Worm (Caenorhabditis elegans) whole organism, L1 larva: ENCODE results near the gene T23F6.2.

Source experiments
- F16B12.6 ChIP-seq: fragments of 150-350 bp; optimal IDR thresholded peaks from 2 replicates; lab custom pipeline; 2014; ENCODE audit warnings: missing biosample characterization, missing genetic modification characterization
- ceh-8 ChIP-seq: fragments of 200-800 bp; sonication (Bioruptor generic); optimal IDR thresholded peaks from 2 replicates; lab custom pipeline; 2018; ENCODE audit warnings: mild to moderate bottlenecking, missing genetic modification characterization, moderate library complexity, missing compliant biosample characterization
- ceh-82 ChIP-seq, 3 experiments: fragments of 150-350 bp in 1 of 3; sonication (generic microtip) in 2 of 3; optimal IDR thresholded peaks; 2 replicates each; lab custom pipeline; 2014 to 2017; ENCODE audit warnings: missing biosample characterization in 3 of 3, missing genetic modification characterization in 3 of 3
- ceh-90 ChIP-seq: sonication (generic microtip); optimal IDR thresholded peaks from 2 replicates; lab custom pipeline; 2016; ENCODE audit warnings: missing genetic modification characterization, missing compliant biosample characterization
- dpl-1 ChIP-seq, 3 experiments: fragments of 150-350 bp in 2 of 3; sonication (generic microtip) in 1 of 3; optimal IDR thresholded peaks; 2 replicates each; lab custom pipeline; 2014 to 2017; ENCODE audit warnings: missing biosample characterization in 3 of 3, missing genetic modification characterization in 3 of 3, missing genetic modification reagents in 3 of 3
- dsc-1 ChIP-seq: sonication (generic microtip); optimal IDR thresholded peaks from 2 replicates; lab custom pipeline; 2016; ENCODE audit warnings: mild to moderate bottlenecking, missing genetic modification characterization, missing compliant biosample characterization
- efl-1 ChIP-seq, 4 experiments: fragments of 150-350 bp; optimal IDR thresholded peaks in 3 of 4; peaks in 1 of 4; 1 replicate in 1 of 4; 2 replicates in 3 of 4; lab custom pipeline; 2014; ENCODE audit warnings: missing biosample characterization in 2 of 4, missing genetic modification characterization in 2 of 4, missing genetic modification reagents in 2 of 4
- elt-2 ChIP-seq: sonication (generic microtip); optimal IDR thresholded peaks from 2 replicates; lab custom pipeline; 2016; ENCODE audit warnings: missing genetic modification characterization, mild to moderate bottlenecking, inconsistent platforms, missing compliant biosample characterization, missing genetic modification reagents
- elt-3 ChIP-seq, 6 experiments: fragments of 150-350 bp in 1 of 6; sonication (generic microtip); optimal IDR thresholded peaks; 2 replicates each; lab custom pipeline; 2017 to 2018; ENCODE audit warnings: missing biosample characterization in 6 of 6, missing genetic modification characterization in 6 of 6, inconsistent platforms in 1 of 6
- fos-1 ChIP-seq: fragments of 150-350 bp; optimal IDR thresholded peaks from 2 replicates; lab custom pipeline; 2014; ENCODE audit warnings: missing biosample characterization, missing genetic modification characterization
- grh-1 ChIP-seq: fragments of 200-800 bp; sonication (Bioruptor generic); IDR thresholded peaks from 2 replicates; pipeline ENCODE4 v1.3.6; 2022; ENCODE audit warnings: missing genetic modification reagents, missing genetic modification characterization, missing compliant biosample characterization
- hlh-4 ChIP-seq: sonication (generic microtip); optimal IDR thresholded peaks from 2 replicates; lab custom pipeline; 2016; ENCODE audit warnings: mild to moderate bottlenecking, missing genetic modification characterization, missing compliant biosample characterization
- jun-1 ChIP-seq: fragments of 150-350 bp; optimal IDR thresholded peaks from 2 replicates; lab custom pipeline; 2014; ENCODE audit warnings: missing biosample characterization, missing genetic modification reagents, missing genetic modification characterization
- lin-14 ChIP-seq: fragments of 200-800 bp; sonication (Bioruptor generic); optimal IDR thresholded peaks from 2 replicates; lab custom pipeline; 2018; ENCODE audit warnings: mild to moderate bottlenecking, missing genetic modification characterization, moderate library complexity, missing compliant biosample characterization
- lin-35 ChIP-seq, 2 experiments: fragments of 150-350 bp; optimal IDR thresholded peaks; 2 replicates each; lab custom pipeline; 2014; ENCODE audit warnings: missing biosample characterization in 2 of 2, missing genetic modification characterization in 2 of 2, missing genetic modification reagents in 2 of 2
- lir-3 ChIP-seq: sonication (generic microtip); optimal IDR thresholded peaks from 2 replicates; lab custom pipeline; 2016; ENCODE audit warnings: mild to moderate bottlenecking, missing genetic modification characterization, moderate library complexity, missing compliant biosample characterization; ENCODE audit not compliant: poor library complexity
- mab-9 ChIP-seq: fragments of 200-800 bp; sonication (Bioruptor generic); IDR thresholded peaks from 2 replicates; pipeline ENCODE4 v1.3.6; 2022; ENCODE audit warnings: missing genetic modification reagents, missing genetic modification characterization, missing compliant biosample characterization
- mef-2 ChIP-seq: fragments of 150-350 bp; optimal IDR thresholded peaks from 2 replicates; lab custom pipeline; 2014; ENCODE audit warnings: missing biosample characterization, missing genetic modification characterization
- nhr-12 ChIP-seq: sonication (generic microtip); optimal IDR thresholded peaks from 2 replicates; lab custom pipeline; 2017; ENCODE audit warnings: missing biosample characterization, missing genetic modification characterization
- nhr-47 ChIP-seq: sonication (generic microtip); optimal IDR thresholded peaks from 2 replicates; lab custom pipeline; 2016; ENCODE audit warnings: mild to moderate bottlenecking, missing genetic modification characterization, moderate library complexity, missing compliant biosample characterization
- nhr-71 ChIP-seq: sonication (generic microtip); optimal IDR thresholded peaks from 2 replicates; lab custom pipeline; 2016; ENCODE audit warnings: mild to moderate bottlenecking, missing genetic modification characterization, moderate library complexity, missing compliant biosample characterization
- nhr-76 ChIP-seq: sonication (generic microtip); optimal IDR thresholded peaks from 2 replicates; lab custom pipeline; 2017; ENCODE audit warnings: missing biosample characterization, missing genetic modification characterization
- nhr-90 ChIP-seq: sonication (generic microtip); optimal IDR thresholded peaks from 2 replicates; lab custom pipeline; 2016; ENCODE audit warnings: mild to moderate bottlenecking, missing genetic modification characterization, missing compliant biosample characterization; ENCODE audit not compliant: poor library complexity
- pax-3 ChIP-seq: fragments of 200-800 bp; sonication (Bioruptor generic); optimal IDR thresholded peaks from 2 replicates; lab custom pipeline; 2018; ENCODE audit warnings: mild to moderate bottlenecking, missing genetic modification characterization, moderate library complexity, missing compliant biosample characterization
- pqm-1 ChIP-seq: sonication (generic microtip); optimal IDR thresholded peaks from 3 replicates; lab custom pipeline; 2017; ENCODE audit warnings: missing biosample characterization, missing genetic modification characterization
- snu-23 ChIP-seq: sonication (generic microtip); optimal IDR thresholded peaks from 2 replicates; lab custom pipeline; 2016; ENCODE audit warnings: missing genetic modification characterization, missing compliant biosample characterization
- sptf-1 ChIP-seq: fragments of 150-350 bp; optimal IDR thresholded peaks from 2 replicates; lab custom pipeline; 2014; ENCODE audit warnings: missing biosample characterization, missing genetic modification characterization
- sup-37 ChIP-seq: fragments of 200-800 bp; sonication (Bioruptor generic); optimal IDR thresholded peaks from 2 replicates; lab custom pipeline; 2018; ENCODE audit warnings: mild to moderate bottlenecking, missing genetic modification characterization, missing compliant biosample characterization
- tlp-1 ChIP-seq: fragments of 150-350 bp; optimal IDR thresholded peaks from 2 replicates; lab custom pipeline; 2014; ENCODE audit warnings: missing biosample characterization, missing genetic modification characterization
- unc-86 ChIP-seq: sonication (generic microtip); optimal IDR thresholded peaks from 2 replicates; lab custom pipeline; 2016; ENCODE audit warnings: missing genetic modification characterization, missing compliant biosample characterization
- xbp-1 ChIP-seq: sonication (generic microtip); optimal IDR thresholded peaks from 2 replicates; lab custom pipeline; 2016; ENCODE audit warnings: missing genetic modification characterization, missing compliant biosample characterization
- zip-4 ChIP-seq: fragments of 200-800 bp; sonication (Bioruptor generic); optimal IDR thresholded peaks from 2 replicates; lab custom pipeline; 2018; ENCODE audit warnings: mild to moderate bottlenecking, missing genetic modification characterization, moderate library complexity, missing compliant biosample characterization
- ztf-11 ChIP-seq, 2 experiments: sonication (generic microtip); optimal IDR thresholded peaks; 2 replicates each; lab custom pipeline; 2016 to 2017; ENCODE audit warnings: missing genetic modification characterization in 2 of 2, missing biosample characterization in 1 of 2, missing compliant biosample characterization in 1 of 2
- ztf-4 ChIP-seq: fragments of 150-350 bp; optimal IDR thresholded peaks from 2 replicates; lab custom pipeline; 2014; ENCODE audit warnings: missing biosample characterization, missing genetic modification characterization

Gene T23F6.2

DNA sequence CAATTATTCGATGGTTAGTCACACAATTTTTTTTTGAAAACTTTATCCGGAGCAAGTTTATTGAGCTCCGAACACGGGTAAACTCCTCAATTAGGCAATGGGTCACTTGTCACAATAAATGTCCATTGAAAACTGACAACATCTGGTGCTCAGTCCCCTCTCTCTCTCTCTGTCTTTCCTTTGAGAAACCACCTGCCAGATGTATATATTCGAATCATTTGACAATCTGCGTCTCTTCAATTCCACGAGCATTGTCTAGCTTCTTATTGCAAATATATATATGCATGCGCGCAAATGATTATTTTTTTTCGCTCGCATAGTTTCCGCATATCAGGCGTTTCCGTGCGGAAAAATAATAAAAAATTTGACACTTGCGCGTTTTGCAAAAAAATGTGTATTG is 35.3 kb upstream of the T23F6.2 start:
- TF ChIP-seq tlp-1 (no peak), dsc-1 (tag; lab: Kevin White, UChicago) (peak; percentile 4), ztf-4 (tag; lab: Kevin White, UChicago) (no peak), ztf-11 (tag; optimal IDR thresholded peaks at IDR 0.05; lab: Kevin White, UChicago) (no peak), jun-1 (tag; lab: Kevin White, UChicago) (no peak)

DNA sequence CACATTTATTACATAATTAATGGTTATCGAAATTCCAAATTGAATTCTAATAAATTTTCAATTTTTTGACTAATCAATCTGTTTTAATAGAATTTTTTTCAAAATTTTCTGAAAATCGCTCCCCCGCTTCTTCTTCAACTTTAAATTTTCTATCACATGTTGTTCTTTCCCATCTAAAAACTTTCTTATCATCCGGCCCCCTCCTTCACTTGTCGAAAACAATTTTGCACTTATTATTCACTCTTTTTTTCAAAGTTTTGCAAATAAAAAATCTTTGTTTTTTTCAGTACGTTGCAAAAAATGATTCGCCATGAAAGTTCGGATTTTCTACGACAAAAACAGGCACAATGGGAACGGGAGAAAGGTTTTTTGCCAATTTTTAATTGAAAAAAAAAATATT is 32.8 kb upstream of the T23F6.2 start, which contains the start of gene T23B5.3:
TSS of gene T23B5.3 (plus strand) at position 301 of the 400 bp plus-strand sequence.
- TF ChIP-seq grh-1 (GFP tag; lab: Robert Waterston, UW) = no peak
- TF ChIP-seq elt-2 (tag; lab: Kevin White, UChicago) = peak; percentile 18
- no peak for TF ChIP-seq hlh-4 (tag; lab: Kevin White, UChicago)
- no peak for TF ChIP-seq tlp-1

DNA sequence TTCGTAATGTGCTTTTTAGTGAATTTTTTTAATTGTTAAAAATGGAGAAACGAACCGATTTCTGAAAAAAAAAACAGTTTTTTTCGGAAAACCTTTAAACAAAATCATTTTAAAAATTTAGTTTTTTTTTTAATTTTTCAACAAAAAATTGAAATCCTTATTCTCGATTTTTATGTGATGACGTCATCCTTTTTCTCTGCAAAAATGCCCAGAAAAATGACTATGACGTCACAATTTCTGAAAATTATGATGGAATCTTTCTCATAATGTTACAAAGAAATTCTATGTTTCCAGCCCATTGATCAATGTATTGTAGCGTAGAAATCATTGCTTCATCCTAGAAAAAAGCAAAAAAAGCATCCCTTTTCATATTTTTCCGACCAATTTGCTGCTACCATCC is 31.9 kb upstream of the T23F6.2 start:
- TF ChIP-seq ztf-11 (tag; optimal IDR thresholded peaks at IDR 0.05; lab: Kevin White, UChicago) (no peak), zip-4 (GFP tag; lab: Kevin White, UChicago) (no peak), unc-86 (tag; lab: Kevin White, UChicago) (no peak), lin-14 (GFP tag; lab: Kevin White, UChicago) (no peak), nhr-76 (tag; lab: Kevin White, UChicago) (no peak), pax-3 (tag; lab: Kevin White, UChicago) (no peak), sup-37 (no peak), mef-2 (tag; lab: Kevin White, UChicago) (no peak), nhr-90 (tag; lab: Kevin White, UChicago) (no peak)
- TF ChIP-seq, all 84 proteins: peak for 0

DNA sequence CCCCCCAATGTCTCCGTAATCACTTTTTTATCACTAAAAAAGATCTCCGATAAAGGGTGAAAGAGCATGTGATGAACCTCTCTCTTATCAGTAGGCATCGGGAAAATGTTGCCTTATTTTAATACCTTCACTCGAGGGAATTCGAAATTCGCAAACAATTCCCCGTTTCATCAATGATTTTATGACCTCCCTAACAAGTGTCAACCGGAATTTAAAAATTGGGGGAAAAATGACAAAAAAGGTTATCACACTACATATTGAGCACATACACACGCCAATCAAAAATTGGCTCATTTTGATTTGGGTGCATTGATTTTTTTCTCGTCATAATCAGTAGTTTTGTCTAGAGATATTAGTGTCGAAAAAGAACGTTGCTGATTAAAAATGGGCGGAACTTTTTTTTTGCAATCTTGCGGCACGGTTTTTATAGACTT is 31.4 kb upstream of the T23F6.2 start:
- no peak for TF ChIP-seq nhr-47 (tag; lab: Kevin White, UChicago)
- TF ChIP-seq nhr-12 (tag; lab: Kevin White, UChicago) = no peak
- peak in 1 of 2 experiments; percentile 60 for TF ChIP-seq lin-35 (GFP tag; optimal IDR thresholded peaks at IDR 0.05; lab: Kevin White, UChicago)
- TF ChIP-seq sptf-1 (tag; lab: Kevin White, UChicago) = no peak
- peak; percentile 98 for TF ChIP-seq elt-2 (tag; lab: Kevin White, UChicago)
- TF ChIP-seq F16B12.6 = no peak
- TF ChIP-seq ceh-90 (tag; lab: Kevin White, UChicago) = no peak
- peak; percentile 33 for TF ChIP-seq nhr-90 (tag; lab: Kevin White, UChicago)
- TF ChIP-seq mab-9 (GFP tag; lab: Robert Waterston, UW) = no peak
- no peak for TF ChIP-seq snu-23 (GFP tag; lab: Kevin White, UChicago)
- no peak for TF ChIP-seq lir-3
- peak; percentile 2 for TF ChIP-seq lin-14 (GFP tag; lab: Kevin White, UChicago)
- peak; percentile 75 for TF ChIP-seq pqm-1 (tag; lab: Kevin White, UChicago)
- no peak for TF ChIP-seq elt-3 (tag; optimal IDR thresholded peaks at IDR 0.05; lab: Kevin White, UChicago)
- TF ChIP-seq nhr-71 (tag; lab: Kevin White, UChicago) = no peak
- no peak for TF ChIP-seq efl-1 (optimal IDR thresholded peaks at IDR 0.05; lab: Kevin White, UChicago)
- peak in 1 of 2 experiments; percentile 83 for TF ChIP-seq efl-1 (GFP tag; optimal IDR thresholded peaks at IDR 0.05 in 1 of 2; lab: Kevin White, UChicago)
- no peak for TF ChIP-seq fos-1
- TF ChIP-seq ceh-82 (tag; optimal IDR thresholded peaks at IDR 0.05; lab: Kevin White, UChicago) = no peak
- peak in 1 of 3 experiments; percentile 21 for TF ChIP-seq dpl-1 (GFP tag; optimal IDR thresholded peaks at IDR 0.05; lab: Kevin White, UChicago)
- TF ChIP-seq ceh-8 (GFP tag; lab: Kevin White, UChicago) = no peak
- TF ChIP-seq xbp-1 (tag; lab: Kevin White, UChicago) = no peak
- no peak for TF ChIP-seq pax-3 (tag; lab: Kevin White, UChicago)
- peak; percentile 47 for TF ChIP-seq tlp-1
